Fruit fly (Drosophila melanogaster): ENCODE measurements around the gene Aladin.
A peak's percentile ranks its signal among the peaks of the same experiment; 100 is the strongest.

The Aladin gene

dm6 chrX:9248040-9248439 is 25.2 kb upstream of the Aladin start (continued):
- TF ChIP-seq ss (GFP tag; optimal IDR thresholded peaks at IDR 0.05) (no peak), CG6163 (GFP tag; IDR thresholded peaks at IDR 0.05) (peak; percentile 79), Ets21C (GFP tag; optimal IDR thresholded peaks at IDR 0.05) (no peak), Sox15 (GFP tag; optimal IDR thresholded peaks at IDR 0.05) (peak; percentile 1), CG3919 (GFP tag; optimal IDR thresholded peaks at IDR 0.05) (peak; percentile 55), achi (GFP tag; optimal IDR thresholded peaks at IDR 0.05) (peak; percentile 56), CG8119 (GFP tag; IDR thresholded peaks at IDR 0.05) (peak; percentile 71), CG10669 (GFP tag; optimal IDR thresholded peaks at IDR 0.05) (peak; percentile 46), Ets96B (tag; optimal IDR thresholded peaks at IDR 0.05) (peak; percentile 61), Gug (GFP tag; IDR thresholded peaks at IDR 0.05) (0 out of 2 replicates have a peak, but pooled peaks have one; percentile 27), Hr38 (GFP tag; optimal IDR thresholded peaks at IDR 0.05) (no peak), CG6276 (GFP tag; optimal IDR thresholded peaks at IDR 0.05) (peak; percentile 18), Smox (GFP tag; optimal IDR thresholded peaks at IDR 0.05) (peak; percentile 54), Eip93F (GFP tag; optimal IDR thresholded peaks at IDR 0.05) (no peak), acj6 (GFP tag; optimal IDR thresholded peaks at IDR 0.05) (peak; percentile 30), salr (GFP tag; optimal IDR thresholded peaks at IDR 0.05) (peak in 1 of 2 experiments; percentile 23), Hr4 (GFP tag; optimal IDR thresholded peaks at IDR 0.05) (peak; percentile 47), CG6854 (GFP tag; optimal IDR thresholded peaks at IDR 0.05) (no peak), CG11294 (GFP tag; IDR thresholded peaks at IDR 0.05) (no peak), CG6792 (GFP tag; optimal IDR thresholded peaks at IDR 0.05) (peak; percentile 14), CG8632 (GFP tag; optimal IDR thresholded peaks at IDR 0.05) (peak; percentile 27), CG9139 (GFP tag; optimal IDR thresholded peaks at IDR 0.05) (no peak), Sox14 (GFP tag; optimal IDR thresholded peaks at IDR 0.05) (peak; percentile 28), Lpt (GFP tag; optimal IDR thresholded peaks at IDR 0.05) (no peak), topi (GFP tag; optimal IDR thresholded peaks at IDR 0.05) (peak; percentile 37), CG7368 (GFP tag; optimal IDR thresholded peaks at IDR 0.05) (no peak), CG10631 (GFP tag; optimal IDR thresholded peaks at IDR 0.05) (peak; percentile 52)

- TF ChIP-seq achi (GFP tag; optimal IDR thresholded peaks at IDR 0.05) (peak; percentile 6), CG34406 (GFP tag; optimal IDR thresholded peaks at IDR 0.05) (no peak), CG9139 (GFP tag; optimal IDR thresholded peaks at IDR 0.05) (peak; percentile 26), eg (GFP tag; IDR thresholded peaks at IDR 0.05) (peak; percentile 57; the same call in 2 of the 3 replicates), CG11294 (GFP tag; IDR thresholded peaks at IDR 0.05) (no peak), fd85E (GFP tag; optimal IDR thresholded peaks at IDR 0.05) (no peak), Ets96B (tag; optimal IDR thresholded peaks at IDR 0.05) (no peak), CG10631 (GFP tag; optimal IDR thresholded peaks at IDR 0.05) (no peak), Hr39 (GFP tag; optimal IDR thresholded peaks at IDR 0.05) (no peak), CG11762 (GFP tag; optimal IDR thresholded peaks at IDR 0.05; ENCODE audit: insufficient read depth) (no peak), Eip75B (GFP tag; optimal IDR thresholded peaks at IDR 0.05) (no peak), Eip93F (GFP tag; optimal IDR thresholded peaks at IDR 0.05) (no peak), esn (GFP tag; optimal IDR thresholded peaks at IDR 0.05) (peak; percentile 5), CG6808 (GFP tag; optimal IDR thresholded peaks at IDR 0.05) (no peak), Sox102F (GFP tag; optimal IDR thresholded peaks at IDR 0.05) (peak; percentile 33), OdsH (GFP tag; optimal IDR thresholded peaks at IDR 0.05) (no peak), CG4318 (GFP tag; optimal IDR thresholded peaks at IDR 0.05) (no peak), Smox (GFP tag; optimal IDR thresholded peaks at IDR 0.05) (no peak), CG11902 (GFP tag; optimal IDR thresholded peaks at IDR 0.05) (no peak), vri (GFP tag; optimal IDR thresholded peaks at IDR 0.05) (peak; percentile 3), CG6163 (GFP tag; IDR thresholded peaks at IDR 0.05) (peak; percentile 56; the same call in 1 of the 3 replicates), ss (GFP tag; optimal IDR thresholded peaks at IDR 0.05) (peak; percentile 31 to 62), CG6276 (GFP tag; optimal IDR thresholded peaks at IDR 0.05) (no peak), spab (GFP tag; optimal IDR thresholded peaks at IDR 0.05) (no peak), Eip78C (GFP tag) (no peak), lz (GFP tag; optimal IDR thresholded peaks at IDR 0.05) (peak; percentile 31), Lpt (GFP tag; optimal IDR thresholded peaks at IDR 0.05) (no peak), CG8632 (GFP tag; optimal IDR thresholded peaks at IDR 0.05) (no peak), CG8119 (GFP tag; IDR thresholded peaks at IDR 0.05) (no peak), CG3919 (GFP tag; optimal IDR thresholded peaks at IDR 0.05) (peak; percentile 56), Met (GFP tag; optimal IDR thresholded peaks at IDR 0.05) (peak; percentile 38), CG16779 (tag; optimal IDR thresholded peaks at IDR 0.05) (no peak), net (GFP tag; optimal IDR thresholded peaks at IDR 0.05) (peak; percentile 14), cyc (GFP tag; optimal IDR thresholded peaks at IDR 0.05) (no peak), dsx (GFP tag; optimal IDR thresholded peaks at IDR 0.05; ENCODE audit: poor library complexity, severe bottlenecking) (peak; percentile 87), Ets21C (GFP tag; optimal IDR thresholded peaks at IDR 0.05) (no peak)
Observed at dm6 chrX:9250161-9250831, 22.9 kb upstream of the Aladin start, which contains the start of gene CG17754. TSS of gene CG17754 (plus strand) at chrX:9250420.

Data from whole organism, prepupa.